Worm (Caenorhabditis elegans) whole organism, young adult: ENCODE data around the gene lgc-15.

ENCODE experiments used
- B0019.2 ChIP-seq: fragments of 200-800 bp; sonication (Bioruptor generic); conservative IDR thresholded peaks from 2 replicates; pipeline ENCODE4 v1.3.6; 2022; ENCODE audit warnings: missing genetic modification reagents, missing genetic modification characterization, missing compliant biosample characterization
- D2030.7 ChIP-seq: fragments of 200-800 bp; sonication (Bioruptor generic); IDR thresholded peaks from 2 replicates; pipeline ENCODE4 v1.3.6; 2022; ENCODE audit warnings: missing genetic modification reagents, missing genetic modification characterization, missing compliant biosample characterization
- F10E7.11 ChIP-seq: sonication (generic microtip); optimal IDR thresholded peaks from 2 replicates; lab custom pipeline; 2017; ENCODE audit warnings: mild to moderate bottlenecking, missing genetic modification characterization, moderate library complexity, missing compliant biosample characterization
- F55B11.4 ChIP-seq: sonication (generic microtip); optimal IDR thresholded peaks from 2 replicates; lab custom pipeline; 2016; ENCODE audit warnings: missing compliant biosample characterization, missing genetic modification characterization, borderline replicate concordance; ENCODE audit not compliant: insufficient read depth
- K12H6.12 ChIP-seq: fragments of 200-800 bp; sonication (Bioruptor generic); optimal IDR thresholded peaks from 2 replicates; lab custom pipeline; 2018; ENCODE audit warnings: mild to moderate bottlenecking, missing genetic modification characterization, missing compliant biosample characterization
- T26A5.8 ChIP-seq: sonication (generic microtip); optimal IDR thresholded peaks from 2 replicates; lab custom pipeline; 2016; ENCODE audit warnings: missing genetic modification characterization, missing compliant biosample characterization
- Y53F4B.3 ChIP-seq: fragments of 200-800 bp; sonication (Bioruptor generic); IDR thresholded peaks from 2 replicates; pipeline ENCODE4 v1.3.6; 2022; ENCODE audit warnings: missing genetic modification reagents, missing genetic modification characterization, missing compliant biosample characterization
- Y53G8AR.9 ChIP-seq: fragments of 200-800 bp; sonication (Bioruptor generic); conservative IDR thresholded peaks from 2 replicates; pipeline ENCODE4 v1.3.6; 2022; ENCODE audit warnings: missing genetic modification reagents, missing genetic modification characterization, missing compliant biosample characterization
- Y95B8A.8 ChIP-seq: fragments of 200-800 bp; sonication (Bioruptor generic); IDR thresholded peaks from 2 replicates; pipeline ENCODE4 v1.3.6; 2022; ENCODE audit warnings: missing genetic modification reagents, missing genetic modification characterization, missing compliant biosample characterization
- ZK185.1 ChIP-seq: sonication (generic microtip); optimal IDR thresholded peaks from 2 replicates; lab custom pipeline; 2016; ENCODE audit warnings: mild to moderate bottlenecking, missing genetic modification characterization, missing compliant biosample characterization; ENCODE audit not compliant: poor library complexity, severe bottlenecking
- attf-3 ChIP-seq: fragments of 200-800 bp; sonication (Bioruptor generic); conservative IDR thresholded peaks from 2 replicates; pipeline ENCODE4 v1.3.6; 2022; ENCODE audit warnings: missing genetic modification reagents, missing genetic modification characterization, missing compliant biosample characterization
- bed-1 ChIP-seq: fragments of 200-800 bp; sonication (Bioruptor generic); IDR thresholded peaks from 2 replicates; pipeline ENCODE4 v1.3.6; 2022; ENCODE audit warnings: missing genetic modification reagents, missing genetic modification characterization, missing compliant biosample characterization
- ceh-27 ChIP-seq: fragments of 200-800 bp; sonication (Bioruptor generic); optimal IDR thresholded peaks from 2 replicates; lab custom pipeline; 2018; ENCODE audit warnings: mild to moderate bottlenecking, missing genetic modification characterization, moderate library complexity, missing compliant biosample characterization
- ceh-79 ChIP-seq: sonication (generic microtip); optimal IDR thresholded peaks from 2 replicates; lab custom pipeline; 2017; ENCODE audit warnings: mild to moderate bottlenecking, missing genetic modification characterization, missing compliant biosample characterization
- die-1 ChIP-seq: sonication (generic microtip); optimal IDR thresholded peaks from 2 replicates; lab custom pipeline; 2016; ENCODE audit warnings: missing genotype, mild to moderate bottlenecking, missing genetic modification characterization, missing compliant biosample characterization
- egl-18 ChIP-seq: fragments of 200-800 bp; sonication (Bioruptor generic); IDR thresholded peaks from 2 replicates; pipeline ENCODE4 v1.3.6; 2022; ENCODE audit warnings: missing genetic modification reagents, missing genetic modification characterization, missing compliant biosample characterization
- egl-44 ChIP-seq: fragments of 200-800 bp; sonication (Bioruptor generic); IDR thresholded peaks from 2 replicates; pipeline ENCODE4 v1.3.6; 2022; ENCODE audit warnings: missing genetic modification reagents, missing genetic modification characterization, missing compliant biosample characterization
- egrh-3 ChIP-seq: fragments of 200-800 bp; sonication (Bioruptor generic); IDR thresholded peaks from 2 replicates; pipeline ENCODE4 v1.3.6; 2022; ENCODE audit warnings: missing genetic modification reagents, missing genetic modification characterization, missing compliant biosample characterization
- ets-4 ChIP-seq: fragments of 200-800 bp; sonication (Bioruptor generic); optimal IDR thresholded peaks from 2 replicates; lab custom pipeline; 2018; ENCODE audit warnings: mild to moderate bottlenecking, missing genetic modification characterization, missing compliant biosample characterization
- fkh-3 ChIP-seq: sonication (generic microtip); optimal IDR thresholded peaks from 2 replicates; lab custom pipeline; 2016; ENCODE audit warnings: mild to moderate bottlenecking, missing genetic modification characterization, missing compliant biosample characterization
- hlh-12 ChIP-seq: sonication (generic microtip); optimal IDR thresholded peaks from 2 replicates; lab custom pipeline; 2016; ENCODE audit warnings: missing genetic modification characterization, missing compliant biosample characterization
- hlh-26 ChIP-seq: fragments of 200-800 bp; sonication (Bioruptor generic); conservative IDR thresholded peaks from 2 replicates; pipeline ENCODE4 v1.3.6; 2022; ENCODE audit warnings: missing genetic modification reagents, missing genetic modification characterization, missing compliant biosample characterization
- hmg-20 ChIP-seq: fragments of 200-800 bp; sonication (Bioruptor generic); IDR thresholded peaks from 2 replicates; pipeline ENCODE4 v1.3.6; 2022; ENCODE audit warnings: missing genetic modification reagents, missing genetic modification characterization, missing compliant biosample characterization
- hrde-1 ChIP-seq: sonication (generic microtip); optimal IDR thresholded peaks from 2 replicates; lab custom pipeline; 2016; ENCODE audit warnings: missing genetic modification characterization, mild to moderate bottlenecking, missing compliant biosample characterization, moderate library complexity, missing genotype, missing genetic modification reagents, borderline replicate concordance
- lag-1 ChIP-seq: fragments of 200-800 bp; sonication (Bioruptor generic); IDR thresholded peaks from 2 replicates; pipeline ENCODE4 v1.3.6; 2022; ENCODE audit warnings: missing genetic modification reagents, missing genetic modification characterization, missing compliant biosample characterization
- let-526 ChIP-seq: fragments of 200-800 bp; sonication (Bioruptor generic); IDR thresholded peaks from 2 replicates; pipeline ENCODE4 v1.3.6; 2022; ENCODE audit warnings: missing genetic modification reagents, missing genetic modification characterization, missing compliant biosample characterization
- lin-54 ChIP-seq: fragments of 200-800 bp; sonication (Bioruptor generic); optimal IDR thresholded peaks from 2 replicates; lab custom pipeline; 2018; ENCODE audit warnings: mild to moderate bottlenecking, missing genetic modification characterization, missing compliant biosample characterization
- madf-6 ChIP-seq: fragments of 200-800 bp; sonication (Bioruptor generic); IDR thresholded peaks from 2 replicates; pipeline ENCODE4 v1.3.6; 2022; ENCODE audit warnings: missing genetic modification reagents, missing genetic modification characterization, missing compliant biosample characterization
- nhr-120 ChIP-seq: fragments of 200-800 bp; sonication (Bioruptor generic); IDR thresholded peaks from 2 replicates; pipeline ENCODE4 v1.3.6; 2022; ENCODE audit warnings: missing genetic modification characterization, missing compliant biosample characterization
- nhr-179 ChIP-seq: sonication (generic microtip); optimal IDR thresholded peaks from 2 replicates; lab custom pipeline; 2016; ENCODE audit warnings: mild to moderate bottlenecking, missing genetic modification characterization, missing compliant biosample characterization
- sea-2 ChIP-seq: fragments of 200-800 bp; sonication (Bioruptor generic); IDR thresholded peaks from 2 replicates; pipeline ENCODE4 v1.3.6; 2022; ENCODE audit warnings: missing genetic modification characterization, missing compliant biosample characterization
- somi-1 ChIP-seq: fragments of 200-800 bp; sonication (Bioruptor generic); optimal IDR thresholded peaks from 2 replicates; lab custom pipeline; 2018; ENCODE audit warnings: mild to moderate bottlenecking, missing genetic modification characterization, missing compliant biosample characterization
- tbp1 ChIP-seq: fragments of 200-800 bp; sonication (Bioruptor generic); optimal IDR thresholded peaks from 2 replicates; lab custom pipeline; 2018; ENCODE audit warnings: mild to moderate bottlenecking, missing genetic modification characterization, missing compliant biosample characterization
- unc-130 ChIP-seq: sonication (generic microtip); optimal IDR thresholded peaks from 2 replicates; lab custom pipeline; 2016; ENCODE audit warnings: missing genetic modification reagents, missing genetic modification characterization, missing compliant biosample characterization
- zim-3 ChIP-seq: sonication (generic microtip); optimal IDR thresholded peaks from 2 replicates; lab custom pipeline; 2017; ENCODE audit warnings: mild to moderate bottlenecking, missing genetic modification characterization, moderate library complexity, missing compliant biosample characterization

The lgc-15 gene

ce11 chrX:12106004-12106403, 8.1 kb upstream of the lgc-15 start (continued):
- TF ChIP-seq fkh-3, result peak; percentile 91
- TF ChIP-seq egrh-3 (GFP tag; lab: Robert Waterston, UW), result no peak; the same call in 1 of the 2 replicates
- peak; percentile 98 for TF ChIP-seq die-1 (tag; lab: Kevin White, UChicago)
- TF ChIP-seq hrde-1 (tag; lab: Kevin White, UChicago), result peak; percentile 47
- no peak for TF ChIP-seq lin-54
- TF ChIP-seq lag-1, result no peak

- TF ChIP-seq bed-1 (GFP tag; lab: Robert Waterston, UW) (no peak), nhr-120 (GFP tag; lab: Robert Waterston, UW) (no peak), K12H6.12 (no peak), egl-18 (no peak), lin-54 (no peak), madf-6 (no peak), attf-3 (GFP tag; lab: Robert Waterston, UW) (no peak), egl-44 (GFP tag; lab: Robert Waterston, UW) (no peak), sea-2 (no peak), ZK185.1 (tag; lab: Kevin White, UChicago) (no peak), tbp1 (GFP tag; lab: Kevin White, UChicago) (no peak), ceh-79 (tag; lab: Kevin White, UChicago) (no peak), unc-130 (GFP tag; lab: Kevin White, UChicago) (no peak), Y53G8AR.9 (no peak)
These were observed 5.5 kb upstream of the lgc-15 start, which contains the start of the genes W03G11.2 and lgc-13 for ce11 chrX:12108517-12109216. W03G11.2 (minus strand) TSS chrX:12108617. lgc-13 (plus strand) TSS chrX:12109166.

- no peak for TF ChIP-seq Y95B8A.8 (GFP tag; lab: Robert Waterston, UW)
- TF ChIP-seq F10E7.11 (tag; lab: Kevin White, UChicago), result no peak
- no peak for TF ChIP-seq zim-3
- no peak for TF ChIP-seq Y53F4B.3 (GFP tag; lab: Robert Waterston, UW)
- no peak for TF ChIP-seq ceh-27 (GFP tag; lab: Kevin White, UChicago)
- no peak for TF ChIP-seq F55B11.4 (tag; lab: Kevin White, UChicago)
These were observed 2.9 kb upstream of the lgc-15 start, which contains the start of gene lgc-14 for ce11 chrX:12111213-12111612. lgc-14 (plus strand) TSS chrX:12111513.

ce11 chrX:12118340-12118739, 4.2 kb downstream of the lgc-15 start, which contains the start of gene lgc-16:
lgc-16 (plus strand) TSS chrX:12118640.
- no peak for TF ChIP-seq hrde-1 (tag; lab: Kevin White, UChicago)
- TF ChIP-seq B0019.2 (GFP tag; lab: Robert Waterston, UW), result no peak
- TF ChIP-seq hlh-26, result no peak
- no peak for TF ChIP-seq nhr-179
- TF ChIP-seq zim-3, result no peak
- no peak for TF ChIP-seq bed-1 (GFP tag; lab: Robert Waterston, UW)
- TF ChIP-seq hlh-12 (tag; lab: Kevin White, UChicago), result no peak
- no peak for TF ChIP-seq ets-4
- TF ChIP-seq D2030.7, result no peak
- TF ChIP-seq K12H6.12, result no peak
- TF ChIP-seq somi-1 (GFP tag; lab: Kevin White, UChicago), result no peak
- TF ChIP-seq hmg-20 (GFP tag; lab: Robert Waterston, UW), result no peak
- no peak for TF ChIP-seq let-526 (GFP tag; lab: Robert Waterston, UW)
- TF ChIP-seq T26A5.8 (tag; lab: Kevin White, UChicago), result no peak
- TF ChIP-seq, all 124 proteins: peak for 0
